Fruit fly (Drosophila melanogaster) whole organism: ENCODE data around the gene brat.

Experiments used
- CG8478 ChIP-seq: fragments of >200 bp; optimal IDR thresholded peaks from 2 replicates; lab custom pipeline; 2018; ENCODE audit warnings: inconsistent platforms
- Dll ChIP-seq: fragments of >200 bp; optimal IDR thresholded peaks from 2 replicates; lab custom pipeline; 2017
- EcR ChIP-seq, 2 experiments: fragments of >200 bp; optimal IDR thresholded peaks; 2 replicates each; lab custom pipeline; 2017; ENCODE audit warnings: missing biosample characterization in 2 of 2, missing genetic modification characterization in 2 of 2, missing genetic modification reagents in 2 of 2
- pan ChIP-seq: fragments of >200 bp; optimal IDR thresholded peaks from 2 replicates; lab custom pipeline; 2017
- psq ChIP-seq: fragments of >200 bp; optimal IDR thresholded peaks from 2 replicates; lab custom pipeline; 2017
- usp ChIP-seq: fragments of >200 bp; optimal IDR thresholded peaks from 2 replicates; lab custom pipeline; 2017; ENCODE audit warnings: missing biosample characterization, missing genetic modification characterization, mixed read lengths

brat gene

dm6 chr2L:19108377-19108876 is 25.2 kb upstream of the brat start, which contains the start of gene Lim3:
Gene Lim3 (minus strand): TSS chr2L:19108427.
- TF ChIP-seq CG8478 (no peak), EcR (GFP tag; optimal IDR thresholded peaks at IDR 0.05; lab: Kevin White, UChicago) (no peak)

- TF ChIP-seq CG8478 (no peak), pan (lab: Kevin White, UChicago) (no peak), usp (GFP tag; lab: Kevin White, UChicago) (no peak), EcR (GFP tag; optimal IDR thresholded peaks at IDR 0.05; lab: Kevin White, UChicago) (no peak), psq (no peak), Dll (lab: Kevin White, UChicago) (no peak)
Observed at dm6 chr2L:19109625-19110204, 23.9 kb upstream of the brat start, which contains the start of gene amd. Gene amd (plus strand): TSS chr2L:19110154.

- TF ChIP-seq usp (GFP tag; lab: Kevin White, UChicago) (no peak), Dll (lab: Kevin White, UChicago) (no peak)
Observed at dm6 chr2L:19111137-19111536, 22.5 kb upstream of the brat start.

- no peak for TF ChIP-seq pan (lab: Kevin White, UChicago)
- no peak for TF ChIP-seq psq
- TF ChIP-seq usp (GFP tag; lab: Kevin White, UChicago) = no peak
- no peak for TF ChIP-seq EcR (GFP tag; optimal IDR thresholded peaks at IDR 0.05; lab: Kevin White, UChicago)
- no peak for TF ChIP-seq CG8478
- no peak for TF ChIP-seq Dll (lab: Kevin White, UChicago)
Observed at dm6 chr2L:19111729-19112128, 21.9 kb upstream of the brat start.

- TF ChIP-seq EcR (GFP tag; optimal IDR thresholded peaks at IDR 0.05; lab: Kevin White, UChicago) (no peak), Dll (lab: Kevin White, UChicago) (no peak), pan (lab: Kevin White, UChicago) (no peak), usp (GFP tag; lab: Kevin White, UChicago) (no peak), CG8478 (no peak), psq (no peak)
Observed at dm6 chr2L:19112200-19112599, 21.4 kb upstream of the brat start.

dm6 chr2L:19114183-19114776 is 19.3 kb upstream of the brat start, which contains the start of gene CG10561:
Gene CG10561 (plus strand): TSS chr2L:19114401.
- no peak for TF ChIP-seq usp (GFP tag; lab: Kevin White, UChicago)
- TF ChIP-seq CG8478 = no peak
- TF ChIP-seq EcR (GFP tag; optimal IDR thresholded peaks at IDR 0.05; lab: Kevin White, UChicago) = no peak
- TF ChIP-seq Dll (lab: Kevin White, UChicago) = no peak
- no peak for TF ChIP-seq psq
- no peak for TF ChIP-seq pan (lab: Kevin White, UChicago)

dm6 chr2L:19120196-19120950 is 13.2 kb upstream of the brat start, which contains the start of gene Ddc:
Gene Ddc (minus strand): TSS chr2L:19120306.
- TF ChIP-seq usp (GFP tag; lab: Kevin White, UChicago) (no peak), CG8478 (no peak), psq (no peak), EcR (GFP tag; optimal IDR thresholded peaks at IDR 0.05; lab: Kevin White, UChicago) (no peak), Dll (lab: Kevin White, UChicago) (no peak)

dm6 chr2L:19120984-19121383 is 12.6 kb upstream of the brat start:
- no peak for TF ChIP-seq CG8478
- TF ChIP-seq Dll (lab: Kevin White, UChicago) = no peak
- no peak for TF ChIP-seq usp (GFP tag; lab: Kevin White, UChicago)
- TF ChIP-seq EcR (GFP tag; optimal IDR thresholded peaks at IDR 0.05; lab: Kevin White, UChicago) = no peak
- TF ChIP-seq pan (lab: Kevin White, UChicago) = no peak
- TF ChIP-seq psq = no peak

- TF ChIP-seq psq (no peak), CG8478 (no peak), Dll (lab: Kevin White, UChicago) (no peak), pan (lab: Kevin White, UChicago) (no peak), usp (GFP tag; lab: Kevin White, UChicago) (no peak), EcR (GFP tag; optimal IDR thresholded peaks at IDR 0.05; lab: Kevin White, UChicago) (no peak)
Observed at dm6 chr2L:19123472-19124070, 10.0 kb upstream of the brat start, which contains the start of gene Phb1. Gene Phb1 (minus strand): TSS chr2L:19123869.

dm6 chr2L:19126888-19127287 is 6.7 kb upstream of the brat start:
- TF ChIP-seq Dll (lab: Kevin White, UChicago) (no peak), usp (GFP tag; lab: Kevin White, UChicago) (no peak)

- TF ChIP-seq pan (lab: Kevin White, UChicago) (no peak), CG8478 (no peak), Dll (lab: Kevin White, UChicago) (no peak), EcR (GFP tag; optimal IDR thresholded peaks at IDR 0.05; lab: Kevin White, UChicago) (no peak), psq (no peak), usp (GFP tag; lab: Kevin White, UChicago) (no peak)
Observed at dm6 chr2L:19131905-19132402, 1.7 kb upstream of the brat start, which contains the start of the genes AsnRS and DCTN6-p27. Gene AsnRS (minus strand): TSS chr2L:19131954. Gene DCTN6-p27 (plus strand): TSS chr2L:19132323.
